Fruit fly (Drosophila melanogaster): ENCODE data around the gene CG7573.
A peak's percentile ranks its signal among the peaks of the same experiment; 100 is the strongest.

The CG7573 gene

dm6 chr3L:11349908-11350405 is 38.4 kb downstream of the CG7573 start (continued):
- TF ChIP-seq Eip74EF (GFP tag; optimal IDR thresholded peaks at IDR 0.05) (peak in 1 of 2 experiments; percentile 81), tin (GFP tag; optimal IDR thresholded peaks at IDR 0.05) (peak; percentile 87), D19B (GFP tag; optimal IDR thresholded peaks at IDR 0.05) (peak; percentile 97), Hr39 (optimal IDR thresholded peaks at IDR 0.05) (no peak), CG2712 (tag; optimal IDR thresholded peaks at IDR 0.05) (peak; percentile 97), CG33557 (GFP tag; optimal IDR thresholded peaks at IDR 0.05) (peak; percentile 59), zen2 (GFP tag; IDR thresholded peaks at IDR 0.05; ENCODE audit: partially characterized antibody) (no peak), Oaz (GFP tag; IDR thresholded peaks at IDR 0.05) (peak; percentile 77), Optix (GFP tag; IDR thresholded peaks at IDR 0.05) (no peak), CG1647 (GFP tag; optimal IDR thresholded peaks at IDR 0.05) (peak; percentile 20), Dbx (GFP tag; IDR thresholded peaks at IDR 0.05) (peak; percentile 86; the same call in 2 of the 3 replicates), mirr (GFP tag; optimal IDR thresholded peaks at IDR 0.05) (peak; percentile 23), CG15601 (tag; optimal IDR thresholded peaks at IDR 0.05) (peak; percentile 82), CG6654 (GFP tag; optimal IDR thresholded peaks at IDR 0.05) (peak; percentile 72), so (GFP tag; IDR thresholded peaks at IDR 0.05) (peak; percentile 89), CG7357 (GFP tag; IDR thresholded peaks at IDR 0.05) (peak; percentile 84), schlank (tag; optimal IDR thresholded peaks at IDR 0.05) (peak; percentile 26), jing (GFP tag; optimal IDR thresholded peaks at IDR 0.05) (peak; percentile 87), z (GFP tag; IDR thresholded peaks at IDR 0.05) (no peak), crp (GFP tag; optimal IDR thresholded peaks at IDR 0.05) (peak in 1 of 2 experiments; percentile 54), CG32532 (GFP tag; IDR thresholded peaks at IDR 0.05) (peak; percentile 92), eyg (GFP tag; optimal IDR thresholded peaks at IDR 0.05) (peak; percentile 13), Lim3 (GFP tag; IDR thresholded peaks at IDR 0.05) (peak; percentile 79), Scr (GFP tag; IDR thresholded peaks at IDR 0.05; ENCODE audit: partially characterized antibody) (no peak), CG16779 (GFP tag; IDR thresholded peaks at IDR 0.05) (peak; percentile 74), trh (GFP tag; optimal IDR thresholded peaks at IDR 0.05) (peak; percentile 86), inv (GFP tag; IDR thresholded peaks at IDR 0.05; ENCODE audit: partially characterized antibody) (no peak), CG15514 (GFP tag; optimal IDR thresholded peaks at IDR 0.05) (peak; percentile 45), CG16863 (GFP tag; optimal IDR thresholded peaks at IDR 0.05) (peak; percentile 63), CG15269 (tag; optimal IDR thresholded peaks at IDR 0.05) (peak; percentile 93), CG1602 (GFP tag; optimal IDR thresholded peaks at IDR 0.05) (peak; percentile 91), HmgZ (tag; optimal IDR thresholded peaks at IDR 0.05) (peak; percentile 86), CG2116 (GFP tag; optimal IDR thresholded peaks at IDR 0.05) (peak; percentile 59), GATAe (GFP tag; conservative IDR thresholded peaks at IDR 0.05) (peak; percentile 64), CG10959 (GFP tag; IDR thresholded peaks at IDR 0.05) (peak; percentile 68), CG11696 (GFP tag; IDR thresholded peaks at IDR 0.05) (peak; percentile 85), Bgb (GFP tag; IDR thresholded peaks at IDR 0.05; ENCODE audit: partially characterized antibody) (no peak; the same call in 1 of the 2 replicates), HLH3B (GFP tag; IDR thresholded peaks at IDR 0.05) (peak; percentile 86), Blimp-1 (GFP tag; optimal IDR thresholded peaks at IDR 0.05) (peak; percentile 90), ewg (GFP tag; optimal IDR thresholded peaks at IDR 0.05) (peak; percentile 83), Mes4 (GFP tag; optimal IDR thresholded peaks at IDR 0.05) (peak; percentile 71), NfI (GFP tag; optimal IDR thresholded peaks at IDR 0.05) (peak; percentile 84), wdn (GFP tag; IDR thresholded peaks at IDR 0.05) (peak; percentile 71), CG34422 (GFP tag; IDR thresholded peaks at IDR 0.05) (peak; percentile 93), CG18619 (GFP tag; optimal IDR thresholded peaks at IDR 0.05) (peak; percentile 85), Xrp1 (GFP tag; IDR thresholded peaks at IDR 0.05) (peak; percentile 90), Rfx (GFP tag; IDR thresholded peaks at IDR 0.05) (peak; percentile 92), tio (GFP tag; optimal IDR thresholded peaks at IDR 0.05) (peak; percentile 91), kay (GFP tag; optimal IDR thresholded peaks at IDR 0.05) (peak; percentile 87), CG7271 (tag; optimal IDR thresholded peaks at IDR 0.05) (no peak)

All from whole organism, embryonic.